Worm (Caenorhabditis elegans) whole organism, mixed stage, embryonic: ENCODE data around the gene srd-20.

Experiments
- M03D4.4 ChIP-seq: sonication (generic microtip); optimal IDR thresholded peaks from 2 replicates; lab custom pipeline; 2017; ENCODE audit warnings: mild to moderate bottlenecking, missing genetic modification characterization, missing compliant biosample characterization
- bed-3 ChIP-seq: fragments of 200-800 bp; sonication (Bioruptor generic); optimal IDR thresholded peaks from 3 replicates; lab custom pipeline; 2018; ENCODE audit warnings: mild to moderate bottlenecking, missing genetic modification characterization, moderate library complexity, missing compliant biosample characterization
- blmp-1 ChIP-seq: fragments of 150-350 bp; optimal IDR thresholded peaks from 2 replicates; lab custom pipeline; 2014; ENCODE audit warnings: missing biosample characterization, missing genetic modification characterization
- ceh-39 ChIP-seq: fragments of 150-350 bp; optimal IDR thresholded peaks from 2 replicates; lab custom pipeline; 2014; ENCODE audit warnings: missing biosample characterization, missing genetic modification characterization
- ceh-43 ChIP-seq: fragments of 200-800 bp; sonication (Bioruptor generic); optimal IDR thresholded peaks from 2 replicates; lab custom pipeline; 2018; ENCODE audit warnings: mild to moderate bottlenecking, missing genetic modification characterization, moderate library complexity, missing compliant biosample characterization
- ceh-83 ChIP-seq: fragments of 200-800 bp; sonication (Bioruptor generic); optimal IDR thresholded peaks from 2 replicates; lab custom pipeline; 2018; ENCODE audit warnings: mild to moderate bottlenecking, missing genetic modification characterization, missing compliant biosample characterization
- ces-1 ChIP-seq: fragments of 150-350 bp; optimal IDR thresholded peaks from 2 replicates; lab custom pipeline; 2014; ENCODE audit warnings: missing biosample characterization, missing genetic modification reagents, missing genetic modification characterization
- cnd-1 ChIP-seq: fragments of 200-800 bp; sonication (Bioruptor generic); optimal IDR thresholded peaks from 2 replicates; lab custom pipeline; 2018; ENCODE audit warnings: mild to moderate bottlenecking, missing genetic modification characterization, missing compliant biosample characterization
- drap-1 ChIP-seq: fragments of 200-800 bp; sonication (Bioruptor generic); optimal IDR thresholded peaks from 3 replicates; lab custom pipeline; 2018; ENCODE audit warnings: mild to moderate bottlenecking, missing genetic modification characterization, missing compliant biosample characterization
- elt-1 ChIP-seq: sonication (generic microtip); optimal IDR thresholded peaks from 2 replicates; lab custom pipeline; 2017; ENCODE audit warnings: missing genetic modification characterization, mild to moderate bottlenecking, missing compliant biosample characterization, antibody characterized with exemption, moderate library complexity, borderline replicate concordance; ENCODE audit not compliant: insufficient read depth
- elt-3 ChIP-seq: fragments of 150-350 bp; optimal IDR thresholded peaks from 2 replicates; lab custom pipeline; 2014; ENCODE audit warnings: missing biosample characterization, missing genetic modification characterization
- flh-1 ChIP-seq: fragments of 200-800 bp; sonication (Bioruptor generic); optimal IDR thresholded peaks from 2 replicates; lab custom pipeline; 2018; ENCODE audit warnings: mild to moderate bottlenecking, missing genetic modification characterization, moderate library complexity, missing compliant biosample characterization
- ham-2 ChIP-seq: fragments of 200-800 bp; sonication (Bioruptor generic); optimal IDR thresholded peaks from 2 replicates; lab custom pipeline; 2018; ENCODE audit warnings: mild to moderate bottlenecking, missing genetic modification characterization, missing compliant biosample characterization
- hlh-1 ChIP-seq: fragments of 150-350 bp; optimal IDR thresholded peaks from 2 replicates; lab custom pipeline; 2014; ENCODE audit warnings: missing biosample characterization, missing genetic modification reagents, missing genetic modification characterization
- lin-13 ChIP-seq: fragments of 150-350 bp; optimal IDR thresholded peaks from 2 replicates; lab custom pipeline; 2014; ENCODE audit warnings: missing biosample characterization, missing genetic modification characterization
- lin-32 ChIP-seq: fragments of 200-800 bp; sonication (Bioruptor generic); optimal IDR thresholded peaks from 2 replicates; lab custom pipeline; 2018; ENCODE audit warnings: mild to moderate bottlenecking, missing genetic modification characterization, missing compliant biosample characterization
- lsy-2 ChIP-seq: fragments of 150-350 bp; optimal IDR thresholded peaks from 2 replicates; lab custom pipeline; 2014; ENCODE audit warnings: missing biosample characterization, missing genetic modification characterization
- mab-5 ChIP-seq: fragments of 150-350 bp; optimal IDR thresholded peaks from 2 replicates; lab custom pipeline; 2014; ENCODE audit warnings: missing biosample characterization, missing genetic modification characterization
- mep-1 ChIP-seq: fragments of 150-350 bp; optimal IDR thresholded peaks from 2 replicates; lab custom pipeline; 2017; ENCODE audit warnings: missing biosample characterization, missing genetic modification reagents, missing genetic modification characterization, inconsistent platforms
- mls-2 ChIP-seq: sonication (generic microtip); optimal IDR thresholded peaks from 2 replicates; lab custom pipeline; 2016; ENCODE audit warnings: mild to moderate bottlenecking, missing genetic modification characterization, moderate library complexity, missing compliant biosample characterization
- nhr-2 ChIP-seq: fragments of 150-350 bp; optimal IDR thresholded peaks from 2 replicates; lab custom pipeline; 2014; ENCODE audit warnings: missing biosample characterization, missing genetic modification characterization
- nhr-237 ChIP-seq: fragments of 150-350 bp; optimal IDR thresholded peaks from 2 replicates; lab custom pipeline; 2014; ENCODE audit warnings: missing biosample characterization, missing genetic modification characterization
- nhr-28 ChIP-seq: fragments of 150-350 bp; optimal IDR thresholded peaks from 2 replicates; lab custom pipeline; 2014; ENCODE audit warnings: missing biosample characterization, missing genetic modification characterization
- pha-4 ChIP-seq: fragments of 150-350 bp; optimal IDR thresholded peaks from 2 replicates; lab custom pipeline; 2018; ENCODE audit warnings: missing biosample characterization, missing genetic modification reagents, missing genetic modification characterization
- sem-2 ChIP-seq: fragments of 200-800 bp; sonication (Bioruptor generic); optimal IDR thresholded peaks from 2 replicates; lab custom pipeline; 2018; ENCODE audit warnings: mild to moderate bottlenecking, missing genetic modification characterization, missing compliant biosample characterization
- snpc-4 ChIP-seq: fragments of 150-350 bp; optimal IDR thresholded peaks from 2 replicates; lab custom pipeline; 2014; ENCODE audit warnings: missing biosample characterization, missing genetic modification characterization
- sptf-1 ChIP-seq: sonication (generic microtip); optimal IDR thresholded peaks from 2 replicates; lab custom pipeline; 2017; ENCODE audit warnings: mild to moderate bottlenecking, missing genetic modification characterization, moderate library complexity, missing compliant biosample characterization
- tbx-8 ChIP-seq: fragments of 200-800 bp; sonication (Bioruptor generic); optimal IDR thresholded peaks from 2 replicates; lab custom pipeline; 2018; ENCODE audit warnings: mild to moderate bottlenecking, missing genetic modification characterization, moderate library complexity, missing compliant biosample characterization
- unc-120 ChIP-seq: sonication (generic microtip); optimal IDR thresholded peaks from 2 replicates; lab custom pipeline; 2017; ENCODE audit warnings: missing genetic modification characterization, missing compliant biosample characterization; ENCODE audit not compliant: poor library complexity, severe bottlenecking
- unc-39 ChIP-seq: fragments of 150-350 bp; optimal IDR thresholded peaks from 2 replicates; lab custom pipeline; 2014; ENCODE audit warnings: missing biosample characterization, missing genetic modification characterization
- unc-62 ChIP-seq: fragments of 150-350 bp; optimal IDR thresholded peaks from 2 replicates; lab custom pipeline; 2014; ENCODE audit warnings: missing biosample characterization, missing genetic modification reagents, missing genetic modification characterization
- zip-8 ChIP-seq: fragments of 150-350 bp; optimal IDR thresholded peaks from 2 replicates; lab custom pipeline; 2014; ENCODE audit warnings: missing biosample characterization, missing genetic modification characterization
- ztf-11 ChIP-seq: fragments of 150-350 bp; optimal IDR thresholded peaks from 2 replicates; lab custom pipeline; 2014; ENCODE audit warnings: missing biosample characterization, missing genetic modification characterization

srd-20 gene

DNA sequence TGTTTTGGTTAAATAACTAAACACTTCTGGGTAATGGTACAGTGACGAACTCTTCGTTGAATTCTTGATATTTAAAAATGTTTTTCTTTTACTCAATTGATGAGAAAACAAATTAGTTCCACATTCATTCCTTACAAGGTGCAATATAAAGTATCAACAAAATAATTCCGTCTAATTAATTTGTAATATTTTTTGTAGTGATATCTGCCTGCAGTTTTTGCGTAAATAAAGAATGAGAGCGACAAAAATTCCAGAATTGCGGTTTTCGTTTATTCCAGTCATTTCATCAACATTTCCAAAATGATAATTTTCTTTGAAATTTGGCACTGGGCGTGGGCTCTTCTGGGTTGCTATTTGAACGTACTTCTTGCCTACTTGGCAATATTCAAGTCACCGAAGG lies at the start of gene srd-20:
TSS of gene srd-20 (plus strand) at position 301 of the 400 bp plus-strand sequence.
- TF ChIP-seq ham-2 (GFP tag; lab: Kevin White, UChicago) (no peak), nhr-237 (tag; lab: Kevin White, UChicago) (no peak), pha-4 (no peak), ztf-11 (tag; lab: Kevin White, UChicago) (no peak), snpc-4 (no peak), hlh-1 (tag; lab: Kevin White, UChicago) (no peak), unc-62 (GFP tag; lab: Kevin White, UChicago) (no peak), mab-5 (tag; lab: Kevin White, UChicago) (no peak), lin-32 (GFP tag; lab: Kevin White, UChicago) (no peak), mls-2 (tag; lab: Kevin White, UChicago) (no peak), elt-1 (tag; lab: Kevin White, UChicago) (no peak), flh-1 (no peak), tbx-8 (no peak)
- TF ChIP-seq, all 35 proteins: peak for 0

DNA sequence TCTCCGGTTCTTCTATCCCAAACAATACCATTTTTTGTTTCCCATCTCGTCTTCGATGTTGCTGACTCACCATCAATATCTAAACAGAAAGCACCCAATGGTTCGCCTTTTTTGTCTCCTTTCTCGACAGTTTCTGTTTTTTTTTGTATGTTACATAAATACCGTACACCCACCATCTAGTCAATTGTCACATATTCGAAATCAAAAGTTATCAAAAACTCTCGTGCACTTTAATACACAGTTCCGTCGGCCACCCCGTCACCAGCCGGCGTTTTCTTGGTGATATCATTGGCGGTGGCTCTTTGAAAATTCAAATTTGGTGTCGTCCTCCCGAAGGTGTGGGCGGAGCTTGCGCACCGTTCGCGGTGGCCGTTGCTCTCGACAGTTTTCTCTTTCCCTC lies 47.5 kb upstream of the srd-20 start:
- TF ChIP-seq unc-39 (tag; lab: Kevin White, UChicago) (no peak), cnd-1 (no peak), zip-8 (tag; lab: Kevin White, UChicago) (no peak), ces-1 (GFP tag; lab: Kevin White, UChicago) (no peak), snpc-4 (no peak), mep-1 (no peak), M03D4.4 (no peak), blmp-1 (tag; lab: Kevin White, UChicago) (no peak)

DNA sequence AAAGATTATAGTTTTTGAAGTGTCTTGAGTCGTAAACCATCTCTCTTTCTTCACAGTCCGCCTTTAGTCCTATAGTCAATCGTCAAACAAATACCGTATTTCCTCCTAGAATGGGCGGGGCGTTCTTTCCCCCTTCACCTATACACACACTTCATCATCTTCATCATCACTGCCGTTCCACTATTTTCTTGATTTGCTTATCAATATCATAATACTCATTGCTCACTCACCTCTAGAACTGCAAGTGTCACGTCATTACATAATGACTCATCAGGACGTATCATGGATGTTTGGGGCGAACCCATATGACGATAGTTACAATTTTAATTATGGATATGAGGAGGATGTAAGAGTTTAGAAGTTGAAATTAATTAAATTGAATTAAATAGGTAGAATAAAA lies 44.7 kb upstream of the srd-20 start:
- TF ChIP-seq ces-1 (GFP tag; lab: Kevin White, UChicago) (no peak), ceh-83 (no peak), ztf-11 (tag; lab: Kevin White, UChicago) (no peak), lin-32 (GFP tag; lab: Kevin White, UChicago) (no peak), drap-1 (GFP tag; lab: Kevin White, UChicago) (no peak), ceh-39 (tag; lab: Kevin White, UChicago) (no peak), bed-3 (GFP tag; lab: Kevin White, UChicago) (no peak), elt-3 (tag; lab: Kevin White, UChicago) (no peak)

DNA sequence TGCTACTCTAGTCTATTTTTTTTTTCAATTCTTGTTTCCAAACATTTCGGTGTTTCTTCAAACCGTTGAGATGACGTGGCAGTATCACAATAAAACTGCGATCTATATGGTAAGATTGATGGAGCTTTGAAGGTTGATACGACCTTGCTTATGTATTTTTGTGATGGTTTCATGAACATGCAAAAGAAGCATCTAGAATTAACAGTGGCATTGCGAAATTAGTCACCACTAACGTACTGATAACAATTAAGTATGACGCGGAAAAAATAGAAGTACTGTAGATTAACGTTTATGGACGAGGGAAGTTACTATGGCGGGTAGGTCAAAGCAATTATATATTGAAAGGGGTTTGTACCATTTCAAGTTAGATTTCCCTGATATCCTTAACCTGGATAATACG lies 43.0 kb upstream of the srd-20 start:
- TF ChIP-seq elt-3 (tag; lab: Kevin White, UChicago) (no peak), mab-5 (tag; lab: Kevin White, UChicago) (no peak), ceh-43 (no peak)

DNA sequence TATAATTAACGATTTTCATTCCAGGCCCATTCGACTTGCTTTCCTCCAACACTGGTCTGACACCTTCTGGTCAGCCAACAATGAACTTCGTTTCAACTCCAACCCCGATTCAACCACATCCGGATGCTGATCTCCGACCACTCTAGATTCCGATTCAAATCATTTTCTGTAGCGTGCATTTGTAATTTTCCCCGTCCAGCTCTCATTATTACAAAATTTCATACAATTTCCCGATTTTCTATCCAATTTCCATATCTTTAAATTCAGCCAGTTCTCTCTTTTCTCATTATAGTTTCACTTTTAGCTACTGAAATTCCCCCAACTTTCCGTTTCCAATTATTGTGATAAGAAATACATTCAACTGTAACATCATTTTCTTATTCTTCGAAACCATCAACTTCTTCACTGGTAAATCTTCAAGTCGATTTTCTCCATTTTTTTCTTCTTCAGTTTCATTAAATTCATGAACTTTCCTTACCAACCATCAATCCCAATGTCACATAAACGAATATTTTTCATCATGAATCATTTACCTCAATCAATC lies 39.8 kb upstream of the srd-20 start:
- TF ChIP-seq pha-4: no peak
- no peak for TF ChIP-seq elt-3 (tag; lab: Kevin White, UChicago)
- no peak for TF ChIP-seq cnd-1
- TF ChIP-seq lsy-2 (tag; lab: Kevin White, UChicago): no peak
- no peak for TF ChIP-seq sptf-1 (tag; lab: Kevin White, UChicago)
- TF ChIP-seq unc-120 (tag; lab: Kevin White, UChicago): no peak
- TF ChIP-seq ceh-83: no peak
- TF ChIP-seq hlh-1 (tag; lab: Kevin White, UChicago): no peak
- no peak for TF ChIP-seq drap-1 (GFP tag; lab: Kevin White, UChicago)
- no peak for TF ChIP-seq mls-2 (tag; lab: Kevin White, UChicago)
- no peak for TF ChIP-seq nhr-28 (tag; lab: Kevin White, UChicago)
- TF ChIP-seq nhr-2: no peak
- TF ChIP-seq ces-1 (GFP tag; lab: Kevin White, UChicago): no peak
- TF ChIP-seq tbx-8: no peak
- TF ChIP-seq lin-13 (tag; lab: Kevin White, UChicago): no peak
- no peak for TF ChIP-seq mab-5 (tag; lab: Kevin White, UChicago)
- TF ChIP-seq sem-2 (GFP tag; lab: Kevin White, UChicago): no peak
